Fruit fly (Drosophila melanogaster) whole organism, embryonic: ENCODE measurements around the gene CG42488.

Source experiments
- CG10147 ChIP-seq: fragments of 200-800 bp; sonication (Bioruptor generic); optimal IDR thresholded peaks from 2 replicates; lab custom pipeline; 2019; ENCODE audit warnings: missing biosample characterization, mild to moderate bottlenecking, missing genetic modification characterization, moderate library complexity
- CG10366 ChIP-seq: fragments of 200-800 bp; sonication (Bioruptor generic); IDR thresholded peaks from 2 replicates; pipeline ENCODE4 v1.3.6; 2022; ENCODE audit warnings: missing biosample characterization, missing genetic modification characterization
- CG10543 ChIP-seq: fragments of 200-800 bp; sonication (Bioruptor generic); optimal IDR thresholded peaks from 3 replicates; lab custom pipeline; 2017; ENCODE audit warnings: missing biosample characterization, mild to moderate bottlenecking, missing genetic modification characterization, moderate library complexity
- CG1233 ChIP-seq: fragments of 200-800 bp; sonication (Bioruptor generic); optimal IDR thresholded peaks from 4 replicates; lab custom pipeline; 2018; ENCODE audit warnings: missing biosample characterization, mild to moderate bottlenecking, missing genetic modification characterization
- CG13296 ChIP-seq: fragments of 200-800 bp; sonication (Bioruptor generic); optimal IDR thresholded peaks from 3 replicates; lab custom pipeline; 2018; ENCODE audit warnings: missing biosample characterization, mild to moderate bottlenecking, missing genetic modification characterization
- CG13424 ChIP-seq: fragments of 200-800 bp; sonication (Bioruptor generic); optimal IDR thresholded peaks from 2 replicates; lab custom pipeline; 2019; ENCODE audit warnings: missing biosample characterization, mild to moderate bottlenecking, missing genetic modification characterization, moderate library complexity
- CG14441 ChIP-seq: fragments of 200-800 bp; sonication (Bioruptor generic); IDR thresholded peaks from 2 replicates; pipeline ENCODE4 v1.3.6; 2022; ENCODE audit warnings: missing biosample characterization, missing genetic modification characterization
- CG1602 ChIP-seq: fragments of 200-800 bp; sonication (Bioruptor generic); optimal IDR thresholded peaks from 3 replicates; lab custom pipeline; 2016; ENCODE audit warnings: missing biosample characterization, missing genetic modification characterization
- CG18262 ChIP-seq: fragments of 200-800 bp; optimal IDR thresholded peaks from 3 replicates; lab custom pipeline; 2019; ENCODE audit warnings: missing biosample characterization, mild to moderate bottlenecking, missing genetic modification characterization, moderate library complexity
- CG18619 ChIP-seq: fragments of 200-800 bp; sonication (Bioruptor generic); optimal IDR thresholded peaks from 3 replicates; lab custom pipeline; 2017; ENCODE audit warnings: missing biosample characterization, mild to moderate bottlenecking, missing genetic modification characterization
- CG30403 ChIP-seq: fragments of 200-800 bp; sonication (Bioruptor generic); optimal IDR thresholded peaks from 3 replicates; lab custom pipeline; 2016; ENCODE audit warnings: missing biosample characterization, missing genetic modification characterization
- CG31224 ChIP-seq: fragments of 200-800 bp; sonication (Bioruptor generic); IDR thresholded peaks from 2 replicates; pipeline ENCODE4 v1.3.6; 2022; ENCODE audit warnings: missing biosample characterization, missing genetic modification characterization
- CG34376 ChIP-seq: fragments of 200-800 bp; sonication (Bioruptor generic); optimal IDR thresholded peaks from 2 replicates; lab custom pipeline; 2018; ENCODE audit warnings: missing biosample characterization, mild to moderate bottlenecking, missing genetic modification characterization
- CG3995 ChIP-seq: fragments of 200-800 bp; sonication (Bioruptor generic); optimal IDR thresholded peaks from 3 replicates; lab custom pipeline; 2016; ENCODE audit warnings: missing biosample characterization, missing genetic modification characterization
- CG4730 ChIP-seq: fragments of 200-800 bp; sonication (Bioruptor generic); IDR thresholded peaks from 2 replicates; pipeline ENCODE4 v1.3.6; 2022; ENCODE audit warnings: missing biosample characterization, missing genetic modification characterization
- CG7556 ChIP-seq: fragments of 200-800 bp; sonication (Bioruptor generic); optimal IDR thresholded peaks from 2 replicates; lab custom pipeline; 2017; ENCODE audit warnings: missing biosample characterization, mild to moderate bottlenecking, missing genetic modification characterization
- CG7963 ChIP-seq: fragments of 200-800 bp; sonication (Bioruptor generic); IDR thresholded peaks from 3 replicates; pipeline ENCODE4 v1.3.6; 2022; ENCODE audit warnings: missing biosample characterization, missing genetic modification characterization; ENCODE audit not compliant: partially characterized antibody
- CG8281 ChIP-seq: fragments of 200-800 bp; sonication (Bioruptor generic); optimal IDR thresholded peaks from 2 replicates; lab custom pipeline; 2018; ENCODE audit warnings: missing biosample characterization, mild to moderate bottlenecking, missing genetic modification characterization, moderate library complexity
- CG8924 ChIP-seq: fragments of 200-800 bp; optimal IDR thresholded peaks from 3 replicates; lab custom pipeline; 2019; ENCODE audit warnings: missing biosample characterization, mild to moderate bottlenecking, missing genetic modification characterization, moderate library complexity
- CG9727 ChIP-seq: fragments of 200-800 bp; sonication (Bioruptor generic); optimal IDR thresholded peaks from 3 replicates; lab custom pipeline; 2017; ENCODE audit warnings: missing biosample characterization, mild to moderate bottlenecking, missing genetic modification characterization
- CHES-1-like ChIP-seq: fragments of 200-800 bp; sonication (Bioruptor generic); optimal IDR thresholded peaks from 2 replicates; lab custom pipeline; 2016; ENCODE audit warnings: missing biosample characterization, missing genetic modification characterization
- Fer1 ChIP-seq: fragments of 200-800 bp; sonication (Bioruptor generic); optimal IDR thresholded peaks from 2 replicates; lab custom pipeline; 2017; ENCODE audit warnings: missing biosample characterization, mild to moderate bottlenecking, missing genetic modification characterization
- H15 ChIP-seq: fragments of 200-800 bp; sonication (Bioruptor generic); IDR thresholded peaks from 3 replicates; pipeline ENCODE4 v1.3.6; 2022; ENCODE audit warnings: missing biosample characterization, missing genetic modification characterization
- Hey ChIP-seq: fragments of 200-800 bp; sonication (Bioruptor generic); optimal IDR thresholded peaks from 3 replicates; lab custom pipeline; 2018; ENCODE audit warnings: missing biosample characterization, mild to moderate bottlenecking, missing genetic modification characterization
- Hmx ChIP-seq: fragments of 200-800 bp; sonication (Bioruptor generic); optimal IDR thresholded peaks from 2 replicates; lab custom pipeline; 2016; ENCODE audit warnings: missing biosample characterization, missing genetic modification characterization
- Hr3 ChIP-seq: fragments of 200-800 bp; sonication (Bioruptor generic); optimal IDR thresholded peaks from 3 replicates; lab custom pipeline; 2016; ENCODE audit warnings: missing biosample characterization, missing genetic modification characterization
- Neu2 ChIP-seq: fragments of 200-800 bp; sonication (Bioruptor generic); optimal IDR thresholded peaks from 3 replicates; lab custom pipeline; 2016; ENCODE audit warnings: missing biosample characterization, missing genetic modification characterization, borderline replicate concordance
- PHDP ChIP-seq: fragments of 200-800 bp; sonication (Bioruptor generic); optimal IDR thresholded peaks from 3 replicates; lab custom pipeline; 2018; ENCODE audit warnings: missing biosample characterization, mild to moderate bottlenecking, missing genetic modification characterization, moderate library complexity
- bsh ChIP-seq, 2 experiments: fragments of 200-800 bp; sonication (Bioruptor generic); optimal IDR thresholded peaks; 2 replicates each; lab custom pipeline; 2017 to 2018; ENCODE audit warnings: mild to moderate bottlenecking in 2 of 2, missing biosample characterization in 2 of 2, missing genetic modification characterization in 2 of 2, moderate library complexity in 1 of 2
- dati ChIP-seq: fragments of 200-800 bp; sonication (Bioruptor generic); IDR thresholded peaks from 2 replicates; pipeline ENCODE4 v1.3.6; 2022; ENCODE audit warnings: missing biosample characterization, missing genetic modification characterization
- dmrt11E ChIP-seq: fragments of 200-800 bp; sonication (Bioruptor generic); optimal IDR thresholded peaks from 3 replicates; lab custom pipeline; 2018; ENCODE audit warnings: missing biosample characterization, mild to moderate bottlenecking, missing genetic modification characterization, moderate library complexity
- emc ChIP-seq: fragments of 200-800 bp; sonication (Bioruptor generic); optimal IDR thresholded peaks from 2 replicates; lab custom pipeline; 2016; ENCODE audit warnings: missing biosample characterization, missing genetic modification characterization
- gsb-n ChIP-seq: fragments of 200-800 bp; sonication (Bioruptor generic); optimal IDR thresholded peaks from 3 replicates; lab custom pipeline; 2018; ENCODE audit warnings: missing biosample characterization, mild to moderate bottlenecking, missing genetic modification characterization
- hkb ChIP-seq, 2 experiments: fragments of 200-800 bp in 1 of 2; fragments of >200 bp in 1 of 2; sonication (Bioruptor generic) in 1 of 2; IDR thresholded peaks in 1 of 2; optimal IDR thresholded peaks in 1 of 2; 2 replicates each; pipeline versions ENCODE4 v1.3.6 to Lab custom; 2017 to 2022; ENCODE audit warnings: missing biosample characterization in 1 of 2, missing genetic modification characterization in 1 of 2
- ind ChIP-seq: fragments of 200-800 bp; sonication (Bioruptor generic); optimal IDR thresholded peaks from 3 replicates; lab custom pipeline; 2016; ENCODE audit warnings: missing biosample characterization, missing genetic modification characterization
- klu ChIP-seq: fragments of 200-800 bp; sonication (Bioruptor generic); IDR thresholded peaks from 2 replicates; pipeline ENCODE4 v1.3.6; 2022; ENCODE audit warnings: missing biosample characterization, missing genetic modification characterization
- nerfin-2 ChIP-seq: fragments of 200-800 bp; sonication (Bioruptor generic); IDR thresholded peaks from 2 replicates; pipeline ENCODE4 v1.3.6; 2022; ENCODE audit warnings: missing biosample characterization, missing genetic modification characterization; ENCODE audit not compliant: partially characterized antibody
- pfk ChIP-seq: fragments of 200-800 bp; sonication (Bioruptor generic); optimal IDR thresholded peaks from 2 replicates; lab custom pipeline; 2018; ENCODE audit warnings: missing biosample characterization, mild to moderate bottlenecking, missing genetic modification characterization, moderate library complexity
- prd ChIP-seq, 3 experiments: fragments of >200 bp in 2 of 3; fragments of 200-800 bp in 1 of 3; sonication (Bioruptor generic) in 1 of 3; optimal IDR thresholded peaks in 2 of 3; IDR thresholded peaks in 1 of 3; 2 replicates in 2 of 3; 3 replicates in 1 of 3; pipeline versions ENCODE4 v1.3.6 to Lab custom; 2017 to 2022; ENCODE audit warnings: missing biosample characterization in 1 of 3, missing genetic modification characterization in 1 of 3
- psq ChIP-seq: fragments of 200-800 bp; sonication (Bioruptor generic); optimal IDR thresholded peaks from 2 replicates; lab custom pipeline; 2017; ENCODE audit warnings: missing biosample characterization, missing genetic modification characterization
- pum ChIP-seq: fragments of 200-800 bp; sonication (Bioruptor generic); optimal IDR thresholded peaks from 2 replicates; lab custom pipeline; 2016; ENCODE audit warnings: missing biosample characterization, missing genetic modification characterization
- ranshi ChIP-seq: fragments of 200-800 bp; sonication (Bioruptor generic); IDR thresholded peaks from 2 replicates; pipeline ENCODE4 v1.3.6; 2022; ENCODE audit warnings: missing biosample characterization, missing genetic modification characterization
- rib ChIP-seq: fragments of 200-800 bp; sonication (Bioruptor generic); IDR thresholded peaks from 2 replicates; pipeline ENCODE4 v1.3.6; 2022; ENCODE audit warnings: missing biosample characterization, missing genetic modification characterization
- sens ChIP-seq: fragments of 200-800 bp; sonication (Bioruptor generic); peaks from one replicate; lab custom pipeline; 2016; ENCODE audit warnings: missing biosample characterization, missing genetic modification characterization
- shn ChIP-seq: fragments of 200-800 bp; sonication (Bioruptor generic); optimal IDR thresholded peaks from 3 replicates; lab custom pipeline; 2016; ENCODE audit warnings: missing biosample characterization, missing genetic modification characterization
- so ChIP-seq: fragments of 200-800 bp; sonication (Bioruptor generic); IDR thresholded peaks from 3 replicates; pipeline ENCODE4 v1.3.6; 2022; ENCODE audit warnings: missing biosample characterization, missing genetic modification characterization
- sqz ChIP-seq: fragments of 200-800 bp; sonication (Bioruptor generic); optimal IDR thresholded peaks from 3 replicates; lab custom pipeline; 2018; ENCODE audit warnings: missing biosample characterization, mild to moderate bottlenecking, missing genetic modification characterization
- stwl ChIP-seq: fragments of 200-800 bp; sonication (Bioruptor generic); optimal IDR thresholded peaks from 3 replicates; lab custom pipeline; 2018; ENCODE audit warnings: missing biosample characterization, mild to moderate bottlenecking, missing genetic modification characterization, moderate library complexity

The CG42488 gene

dm6 chr3R:25462642-25463317, 20.1 kb upstream of the CG42488 start (continued):
- TF ChIP-seq dmrt11E = no peak
- TF ChIP-seq CG14441 (GFP tag; lab: Robert Waterston, UW) = peak; percentile 75
- no peak for TF ChIP-seq CG8281 (tag; lab: Kevin White, UChicago)
- TF ChIP-seq Hmx = no peak
- TF ChIP-seq CG34376 (GFP tag; lab: Kevin White, UChicago) = no peak
- no peak for TF ChIP-seq CG1602 (GFP tag; lab: Kevin White, UChicago)
- peak; percentile 35 for TF ChIP-seq CG10366 (GFP tag; lab: Robert Waterston, UW)
- no peak for TF ChIP-seq so
- TF ChIP-seq rib (GFP tag; lab: Robert Waterston, UW) = no peak
- TF ChIP-seq pum (GFP tag; lab: Kevin White, UChicago) = no peak
- TF ChIP-seq Hey = no peak
- TF ChIP-seq CG13296 (GFP tag; lab: Kevin White, UChicago) = peak; percentile 55
- no peak for TF ChIP-seq psq (GFP tag; lab: Kevin White, UChicago)
- no peak for TF ChIP-seq CG7963 (GFP tag; lab: Robert Waterston, UW)
- TF ChIP-seq CG10147 (GFP tag; lab: Kevin White, UChicago) = peak; percentile 45
- peak; percentile 48 for TF ChIP-seq CG13424
- peak; percentile 72 for TF ChIP-seq sqz
- peak; percentile 62 for TF ChIP-seq sens
- TF ChIP-seq shn (GFP tag; lab: Kevin White, UChicago) = no peak
- peak; percentile 43 to 78 for TF ChIP-seq bsh (GFP tag; optimal IDR thresholded peaks at IDR 0.05; lab: Kevin White, UChicago)
- no peak for TF ChIP-seq dati (GFP tag; lab: Robert Waterston, UW)
- peak; percentile 18 for TF ChIP-seq CG9727 (GFP tag; lab: Kevin White, UChicago)
- no peak for TF ChIP-seq Neu2 (GFP tag; lab: Kevin White, UChicago)
- TF ChIP-seq CG8924 (tag; lab: Kevin White, UChicago) = peak; percentile 49
- no peak; the same call in 1 of the 2 replicates for TF ChIP-seq klu (GFP tag; lab: Robert Waterston, UW)
- peak; percentile 53 for TF ChIP-seq PHDP (tag; lab: Kevin White, UChicago)
- no peak for TF ChIP-seq CHES-1-like (GFP tag; lab: Kevin White, UChicago)
- TF ChIP-seq CG31224 (GFP tag; lab: Robert Waterston, UW) = 0 out of 2 replicates have a peak, but pooled peaks have one; percentile 19
- TF ChIP-seq CG3995 (GFP tag; lab: Kevin White, UChicago) = no peak
- peak; percentile 56 for TF ChIP-seq CG1233 (GFP tag; lab: Kevin White, UChicago)
- TF ChIP-seq gsb-n (tag; lab: Kevin White, UChicago) = no peak
- no peak for TF ChIP-seq nerfin-2 (GFP tag; lab: Robert Waterston, UW)
- peak; percentile 0 for TF ChIP-seq Hr3 (GFP tag; lab: Kevin White, UChicago)
- TF ChIP-seq prd (optimal IDR thresholded peaks at IDR 0.05; lab: Kevin White, UChicago) = no peak
- TF ChIP-seq prd (GFP tag; IDR thresholded peaks at IDR 0.05; lab: Robert Waterston, UW) = peak; percentile 56; the same call in 1 of the 3 replicates
- TF ChIP-seq CG10543 = no peak
- TF ChIP-seq stwl (tag; lab: Kevin White, UChicago) = no peak
- peak; percentile 24 for TF ChIP-seq ind (GFP tag; lab: Kevin White, UChicago)
- TF ChIP-seq CG18262 = peak; percentile 44
- no peak for TF ChIP-seq pfk (GFP tag; lab: Kevin White, UChicago)
- 0 out of 2 replicates have a peak, but pooled peaks have one; percentile 19 for TF ChIP-seq ranshi (GFP tag; lab: Robert Waterston, UW)
- TF ChIP-seq CG30403 (GFP tag; lab: Kevin White, UChicago) = peak; percentile 2
- TF ChIP-seq Fer1 (GFP tag; lab: Kevin White, UChicago) = peak; percentile 61
- no peak for TF ChIP-seq hkb (optimal IDR thresholded peaks at IDR 0.05; lab: Kevin White, UChicago)
- peak; percentile 41; the same call in 1 of the 2 replicates for TF ChIP-seq hkb (GFP tag; IDR thresholded peaks at IDR 0.05; lab: Robert Waterston, UW)
- TF ChIP-seq H15 (GFP tag; lab: Robert Waterston, UW) = peak; percentile 40; the same call in 1 of the 3 replicates
- peak; percentile 2 for TF ChIP-seq CG18619 (GFP tag; lab: Kevin White, UChicago)
- no peak for TF ChIP-seq emc (GFP tag; lab: Kevin White, UChicago)
- TF ChIP-seq CG7556 (GFP tag; lab: Kevin White, UChicago) = peak; percentile 49
- no peak for TF ChIP-seq CG4730 (GFP tag; lab: Robert Waterston, UW)
